Fruit fly (Drosophila melanogaster): Measurements from ENCODE around the gene CG31821.
A peak's percentile ranks its signal among the peaks of the same experiment; 100 is the strongest.

dm6 chr2L:15907358-15907757, 5.1 kb upstream of the CG31821 start:
- no peak for TF ChIP-seq Sox15 (GFP tag; optimal IDR thresholded peaks at IDR 0.05)
- peak; percentile 32 for TF ChIP-seq CG3919 (GFP tag; optimal IDR thresholded peaks at IDR 0.05)
